Worm (Caenorhabditis elegans) whole organism, L2 larva: ENCODE measurements around the gene F17E9.4.
A peak's percentile ranks its signal among the peaks of the same experiment; 100 is the strongest.

Experiments
- C34F6.9 ChIP-seq: fragments of 150-350 bp; optimal IDR thresholded peaks from 2 replicates; lab custom pipeline; 2014; ENCODE audit warnings: missing biosample characterization, missing genetic modification characterization
- F13H6.1 ChIP-seq: sonication (generic microtip); optimal IDR thresholded peaks from 2 replicates; lab custom pipeline; 2016; ENCODE audit warnings: missing genetic modification characterization, missing compliant biosample characterization
- R02D3.7 ChIP-seq: fragments of 150-350 bp; optimal IDR thresholded peaks from 2 replicates; lab custom pipeline; 2014; ENCODE audit warnings: missing biosample characterization, missing genetic modification characterization
- Y55F3AM.14 ChIP-seq: fragments of 200-800 bp; sonication (Bioruptor generic); optimal IDR thresholded peaks from 2 replicates; lab custom pipeline; 2018; ENCODE audit warnings: mild to moderate bottlenecking, missing genetic modification characterization, missing compliant biosample characterization
- ZK546.5 ChIP-seq: sonication (generic microtip); optimal IDR thresholded peaks from 2 replicates; lab custom pipeline; 2017; ENCODE audit warnings: missing biosample characterization, missing genetic modification characterization
- alr-1 ChIP-seq: fragments of 150-350 bp; optimal IDR thresholded peaks from 2 replicates; lab custom pipeline; 2014; ENCODE audit warnings: missing biosample characterization, missing genetic modification characterization
- aly-2 ChIP-seq: fragments of 150-350 bp; optimal IDR thresholded peaks from 2 replicates; lab custom pipeline; 2014; ENCODE audit warnings: missing biosample characterization, missing genetic modification characterization
- ama-1 ChIP-seq: fragments of 150-350 bp; optimal IDR thresholded peaks from 2 replicates; lab custom pipeline; 2018; ENCODE audit warnings: inconsistent platforms
- blmp-1 ChIP-seq: sonication (generic microtip); optimal IDR thresholded peaks from 2 replicates; lab custom pipeline; 2017; ENCODE audit warnings: missing genetic modification characterization, mild to moderate bottlenecking, missing compliant biosample characterization, antibody characterized with exemption, moderate library complexity; ENCODE audit not compliant: insufficient read depth
- ceh-16 ChIP-seq: fragments of 150-350 bp; optimal IDR thresholded peaks from 2 replicates; lab custom pipeline; 2014; ENCODE audit warnings: missing biosample characterization, missing genetic modification characterization
- crh-2 ChIP-seq: sonication (generic microtip); optimal IDR thresholded peaks from 2 replicates; lab custom pipeline; 2017; ENCODE audit warnings: missing biosample characterization, missing genetic modification characterization
- egl-27 ChIP-seq: sonication (generic microtip); optimal IDR thresholded peaks from 3 replicates; lab custom pipeline; 2017; ENCODE audit warnings: missing biosample characterization, missing genetic modification reagents, missing genetic modification characterization
- elt-3 ChIP-seq: sonication (generic microtip); optimal IDR thresholded peaks from 2 replicates; lab custom pipeline; 2017; ENCODE audit warnings: missing biosample characterization, missing genetic modification characterization
- fos-1 ChIP-seq: fragments of 150-350 bp; optimal IDR thresholded peaks from 2 replicates; lab custom pipeline; 2014; ENCODE audit warnings: missing biosample characterization, missing genetic modification characterization
- gmeb-1 ChIP-seq: fragments of 150-350 bp; optimal IDR thresholded peaks from 2 replicates; lab custom pipeline; 2014; ENCODE audit warnings: missing biosample characterization, missing genetic modification characterization
- lin-13 ChIP-seq: fragments of 150-350 bp; optimal IDR thresholded peaks from 2 replicates; lab custom pipeline; 2014; ENCODE audit warnings: missing biosample characterization, missing genetic modification reagents, missing genetic modification characterization
- lin-39 ChIP-seq: fragments of 150-350 bp; optimal IDR thresholded peaks from 2 replicates; lab custom pipeline; 2014; ENCODE audit warnings: missing biosample characterization, missing genetic modification reagents, missing genetic modification characterization
- lsy-2 ChIP-seq, 2 experiments: fragments of 150-350 bp in 1 of 2; sonication (generic microtip) in 1 of 2; optimal IDR thresholded peaks; 2 replicates each; lab custom pipeline; 2014 to 2017; ENCODE audit warnings: missing biosample characterization in 2 of 2, missing genetic modification characterization in 2 of 2
- mab-5 ChIP-seq: fragments of 150-350 bp; optimal IDR thresholded peaks from 2 replicates; lab custom pipeline; 2014; ENCODE audit warnings: missing biosample characterization, missing genetic modification characterization
- mbf-1 ChIP-seq: sonication (generic microtip); optimal IDR thresholded peaks from 2 replicates; lab custom pipeline; 2017; ENCODE audit warnings: missing biosample characterization, missing genetic modification characterization
- mdl-1 ChIP-seq, 2 experiments: fragments of 150-350 bp in 1 of 2; sonication (generic microtip) in 1 of 2; optimal IDR thresholded peaks; 2 replicates each; lab custom pipeline; 2017; ENCODE audit warnings: missing biosample characterization in 2 of 2, missing genetic modification characterization in 2 of 2
- nhr-10 ChIP-seq: sonication (generic microtip); optimal IDR thresholded peaks from 2 replicates; lab custom pipeline; 2017; ENCODE audit warnings: missing biosample characterization, missing genetic modification characterization
- nhr-11 ChIP-seq: fragments of 150-350 bp; optimal IDR thresholded peaks from 2 replicates; lab custom pipeline; 2014; ENCODE audit warnings: missing biosample characterization, missing genetic modification characterization
- nhr-12 ChIP-seq: fragments of 150-350 bp; optimal IDR thresholded peaks from 2 replicates; lab custom pipeline; 2014; ENCODE audit warnings: missing biosample characterization, missing genetic modification characterization
- nhr-129 ChIP-seq: fragments of 150-350 bp; optimal IDR thresholded peaks from 2 replicates; lab custom pipeline; 2014; ENCODE audit warnings: missing biosample characterization, missing genetic modification characterization
- nhr-21 ChIP-seq: fragments of 150-350 bp; optimal IDR thresholded peaks from 2 replicates; lab custom pipeline; 2014; ENCODE audit warnings: missing biosample characterization, missing genetic modification characterization
- nhr-23 ChIP-seq: fragments of 150-350 bp; optimal IDR thresholded peaks from 2 replicates; lab custom pipeline; 2014; ENCODE audit warnings: missing biosample characterization, missing genetic modification reagents, missing genetic modification characterization
- nhr-237 ChIP-seq: fragments of 150-350 bp; optimal IDR thresholded peaks from 2 replicates; lab custom pipeline; 2014; ENCODE audit warnings: missing biosample characterization, missing genetic modification characterization
- nhr-25 ChIP-seq: fragments of 150-350 bp; sonication (generic microtip); optimal IDR thresholded peaks from 3 replicates; lab custom pipeline; 2014; ENCODE audit warnings: missing biosample characterization, missing genetic modification characterization
- nhr-6 ChIP-seq: fragments of 150-350 bp; optimal IDR thresholded peaks from 2 replicates; lab custom pipeline; 2014; ENCODE audit warnings: missing biosample characterization, missing genetic modification characterization
- nhr-77 ChIP-seq: fragments of 150-350 bp; optimal IDR thresholded peaks from 2 replicates; lab custom pipeline; 2014; ENCODE audit warnings: missing biosample characterization, missing genetic modification characterization
- peb-1 ChIP-seq: fragments of 150-350 bp; optimal IDR thresholded peaks from 2 replicates; lab custom pipeline; 2014; ENCODE audit warnings: missing biosample characterization, missing genetic modification characterization
- sem-4 ChIP-seq: fragments of 150-350 bp; optimal IDR thresholded peaks from 2 replicates; lab custom pipeline; 2014; ENCODE audit warnings: missing biosample characterization, missing genetic modification reagents, missing genetic modification characterization
- skn-1 ChIP-seq: sonication (generic microtip); optimal IDR thresholded peaks from 2 replicates; lab custom pipeline; 2017; ENCODE audit warnings: missing biosample characterization, missing genetic modification characterization
- sma-3 ChIP-seq: sonication (generic microtip); optimal IDR thresholded peaks from 2 replicates; lab custom pipeline; 2016; ENCODE audit warnings: missing genetic modification reagents, missing genetic modification characterization, missing compliant biosample characterization
- sma-9 ChIP-seq, 2 experiments: fragments of 150-350 bp in 1 of 2; sonication (generic microtip) in 1 of 2; optimal IDR thresholded peaks; 2 replicates each; lab custom pipeline; 2014 to 2016; ENCODE audit warnings: missing genetic modification characterization in 2 of 2, mild to moderate bottlenecking in 1 of 2, missing biosample characterization in 1 of 2, missing compliant biosample characterization in 1 of 2, missing genetic modification reagents in 1 of 2, moderate library complexity in 1 of 2
- snpc-4 ChIP-seq: fragments of 150-350 bp; optimal IDR thresholded peaks from 2 replicates; lab custom pipeline; 2014; ENCODE audit warnings: missing biosample characterization, missing genetic modification characterization
- unc-39 ChIP-seq: fragments of 150-350 bp; optimal IDR thresholded peaks from 2 replicates; lab custom pipeline; 2014; ENCODE audit warnings: missing biosample characterization, missing genetic modification characterization
- unc-55 ChIP-seq: fragments of 150-350 bp; sonication (generic microtip); optimal IDR thresholded peaks from 3 replicates; lab custom pipeline; 2014; ENCODE audit warnings: missing biosample characterization, missing genetic modification reagents, missing genetic modification characterization
- unc-62 ChIP-seq: fragments of 150-350 bp; optimal IDR thresholded peaks from 2 replicates; lab custom pipeline; 2014; ENCODE audit warnings: missing biosample characterization, missing genetic modification reagents, missing genetic modification characterization
- zag-1 ChIP-seq: fragments of 150-350 bp; optimal IDR thresholded peaks from 2 replicates; lab custom pipeline; 2014; ENCODE audit warnings: missing biosample characterization, missing genetic modification characterization
- ztf-1 ChIP-seq: fragments of 200-800 bp; sonication (Bioruptor generic); conservative IDR thresholded peaks from 2 replicates; pipeline ENCODE4 v1.3.6; 2022; ENCODE audit warnings: missing genetic modification characterization, missing compliant biosample characterization
- ztf-11 ChIP-seq: sonication (generic microtip); optimal IDR thresholded peaks from 2 replicates; lab custom pipeline; 2017; ENCODE audit warnings: missing biosample characterization, missing genetic modification characterization
- ztf-4 ChIP-seq: fragments of 150-350 bp; optimal IDR thresholded peaks from 2 replicates; lab custom pipeline; 2014; ENCODE audit warnings: missing biosample characterization, missing genetic modification characterization

F17E9.4 gene

ce11 chrIV:8376923-8377322 lies 28.8 kb downstream of the F17E9.4 start:
- TF ChIP-seq ceh-16 (tag; lab: Kevin White, UChicago) (no peak), C34F6.9 (peak; percentile 84), elt-3 (no peak), fos-1 (tag; lab: Kevin White, UChicago) (peak; percentile 43), nhr-12 (tag; lab: Kevin White, UChicago) (no peak), nhr-21 (tag; lab: Kevin White, UChicago) (no peak), nhr-11 (tag; lab: Kevin White, UChicago) (no peak), crh-2 (tag; lab: Kevin White, UChicago) (peak; percentile 46), sma-3 (GFP tag; lab: Kevin White, UChicago) (no peak), nhr-129 (tag; lab: Kevin White, UChicago) (peak; percentile 81), aly-2 (tag; lab: Kevin White, UChicago) (no peak), unc-55 (GFP tag; lab: Kevin White, UChicago) (peak; percentile 41), lsy-2 (tag; optimal IDR thresholded peaks at IDR 0.05; lab: Kevin White, UChicago) (no peak), nhr-237 (no peak), lin-39 (tag; lab: Kevin White, UChicago) (no peak), Y55F3AM.14 (no peak), ztf-11 (tag; lab: Kevin White, UChicago) (no peak), peb-1 (tag; lab: Kevin White, UChicago) (no peak), nhr-77 (tag; lab: Kevin White, UChicago) (no peak)
- TF ChIP-seq, all 48 proteins: peak for 5

- TF ChIP-seq Y55F3AM.14 (peak; percentile 3), unc-39 (tag; lab: Kevin White, UChicago) (no peak), crh-2 (tag; lab: Kevin White, UChicago) (peak; percentile 20)
- TF ChIP-seq, all 48 proteins: peak for 2
Observed at ce11 chrIV:8377501-8377900, 29.3 kb downstream of the F17E9.4 start, which contains the start of gene D2096.7. Gene D2096.7 (minus strand): TSS chrIV:8377630.

- no peak for TF ChIP-seq elt-3
- no peak for TF ChIP-seq nhr-21 (tag; lab: Kevin White, UChicago)
- no peak for TF ChIP-seq ZK546.5 (tag; lab: Kevin White, UChicago)
- no peak for TF ChIP-seq crh-2 (tag; lab: Kevin White, UChicago)
- TF ChIP-seq unc-55 (GFP tag; lab: Kevin White, UChicago) = no peak
- no peak for TF ChIP-seq ztf-4 (tag; lab: Kevin White, UChicago)
- no peak for TF ChIP-seq ztf-11 (tag; lab: Kevin White, UChicago)
- TF ChIP-seq zag-1 (tag; lab: Kevin White, UChicago) = no peak
- TF ChIP-seq skn-1 = no peak
- no peak for TF ChIP-seq nhr-237
- no peak for TF ChIP-seq sem-4 (tag; lab: Kevin White, UChicago)
- no peak for TF ChIP-seq fos-1 (tag; lab: Kevin White, UChicago)
- no peak for TF ChIP-seq gmeb-1 (tag; lab: Kevin White, UChicago)
- no peak for TF ChIP-seq egl-27 (tag; lab: Kevin White, UChicago)
- no peak for TF ChIP-seq nhr-129 (tag; lab: Kevin White, UChicago)
- TF ChIP-seq nhr-77 (tag; lab: Kevin White, UChicago) = no peak
- no peak for TF ChIP-seq nhr-10 (tag; lab: Kevin White, UChicago)
- no peak for TF ChIP-seq ztf-1 (GFP tag; lab: Robert Waterston, UW)
- TF ChIP-seq lsy-2 (tag; optimal IDR thresholded peaks at IDR 0.05; lab: Kevin White, UChicago) = no peak
Observed at ce11 chrIV:8378280-8378679, 30.1 kb downstream of the F17E9.4 start.

ce11 chrIV:8379278-8379677 lies 31.1 kb downstream of the F17E9.4 start, which contains the start of gene nap-1:
Gene nap-1 (minus strand): TSS chrIV:8379319.
- TF ChIP-seq lin-39 (tag; lab: Kevin White, UChicago) (no peak), nhr-10 (tag; lab: Kevin White, UChicago) (no peak), snpc-4 (tag; lab: Kevin White, UChicago) (peak; percentile 66), unc-55 (GFP tag; lab: Kevin White, UChicago) (peak; percentile 95), ama-1 (lab: Kevin White, UChicago) (no peak), mbf-1 (tag; lab: Kevin White, UChicago) (no peak), ztf-1 (GFP tag; lab: Robert Waterston, UW) (no peak), Y55F3AM.14 (no peak), blmp-1 (tag; lab: Kevin White, UChicago) (no peak), lin-13 (GFP tag; lab: Kevin White, UChicago) (peak; percentile 63), ZK546.5 (tag; lab: Kevin White, UChicago) (peak; percentile 8), ztf-4 (tag; lab: Kevin White, UChicago) (no peak), nhr-6 (tag; lab: Kevin White, UChicago) (no peak), skn-1 (peak; percentile 17), mab-5 (tag; lab: Kevin White, UChicago) (peak; percentile 53), R02D3.7 (peak; percentile 90), crh-2 (tag; lab: Kevin White, UChicago) (peak; percentile 73), unc-62 (GFP tag; lab: Kevin White, UChicago) (no peak), sma-9 (GFP tag; optimal IDR thresholded peaks at IDR 0.05; lab: Kevin White, UChicago) (peak; percentile 71), sma-9 (tag; optimal IDR thresholded peaks at IDR 0.05; lab: Kevin White, UChicago) (no peak), nhr-25 (tag; lab: Kevin White, UChicago) (peak; percentile 73), alr-1 (no peak), nhr-23 (no peak), nhr-77 (tag; lab: Kevin White, UChicago) (no peak), nhr-129 (tag; lab: Kevin White, UChicago) (peak; percentile 87), mdl-1 (tag; optimal IDR thresholded peaks at IDR 0.05; lab: Kevin White, UChicago) (peak in 1 of 2 experiments; percentile 11), sma-3 (GFP tag; lab: Kevin White, UChicago) (peak; percentile 44), nhr-21 (tag; lab: Kevin White, UChicago) (peak; percentile 55), nhr-237 (no peak), egl-27 (tag; lab: Kevin White, UChicago) (no peak), F13H6.1 (tag; lab: Kevin White, UChicago) (peak; percentile 46), peb-1 (tag; lab: Kevin White, UChicago) (no peak)
